Fruit fly (Drosophila melanogaster): Measurements from ENCODE around the gene Fadd.

Fadd gene

DNA sequence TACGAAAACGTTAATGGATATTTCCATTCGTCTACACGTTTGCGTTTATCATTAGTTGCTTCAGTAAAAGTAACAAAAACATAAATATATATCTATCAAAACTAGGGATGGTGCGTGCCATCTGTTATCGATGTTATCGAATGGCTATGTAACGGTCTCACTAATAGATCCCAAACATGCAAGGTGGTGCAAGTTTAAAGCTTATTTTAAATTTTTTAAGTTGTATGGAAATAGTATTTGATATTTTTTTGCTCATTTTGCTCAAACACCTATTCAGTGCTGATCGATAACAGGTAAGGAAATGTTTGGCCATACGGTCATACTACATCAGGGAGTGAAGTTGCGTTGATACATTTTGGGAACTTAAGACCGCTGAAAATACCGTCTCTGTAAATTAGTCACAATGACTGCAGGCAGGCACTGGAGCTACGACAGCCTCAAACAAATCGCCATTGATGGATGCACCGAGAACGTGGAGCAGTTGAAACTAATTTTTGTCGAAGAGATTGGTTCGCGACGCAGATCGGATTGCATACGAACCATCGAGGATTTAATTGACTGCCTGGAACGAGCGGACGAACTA, at the start of gene Fadd, which contains the start of the genes CG45099, CG6015 and pit:
Fadd (plus strand) TSS at position 296 of the 583 bp plus-strand sequence.
CG45099 (minus strand) TSS at position 127 of the 583 bp plus-strand sequence.
CG6015 (minus strand) TSS at position 127 of the 583 bp plus-strand sequence.
pit (plus strand) TSS at position 139 of the 583 bp plus-strand sequence.
- no peak for TF ChIP-seq noc (tag; optimal IDR thresholded peaks at IDR 0.05)

DNA sequence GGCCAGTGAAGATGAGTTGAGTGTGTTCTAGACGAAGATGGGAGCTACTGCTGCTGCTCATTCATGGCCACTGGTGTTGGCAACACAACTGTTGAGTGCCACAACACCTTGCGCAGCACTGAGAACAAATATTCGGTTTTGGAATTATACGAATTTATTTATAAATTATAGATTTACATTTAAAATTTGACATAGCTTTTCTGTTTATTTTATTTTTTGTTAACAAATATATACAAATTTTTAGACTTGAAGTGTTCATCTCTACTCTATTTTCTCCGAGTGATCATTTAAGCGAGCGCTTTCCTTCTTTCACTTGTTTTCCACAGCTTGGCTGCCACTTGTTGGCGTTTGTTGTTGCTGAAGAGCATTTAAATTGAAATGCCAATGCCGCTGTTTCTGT, 46.7 kb upstream of the Fadd start:
- TF ChIP-seq noc (tag; optimal IDR thresholded peaks at IDR 0.05): no peak

DNA sequence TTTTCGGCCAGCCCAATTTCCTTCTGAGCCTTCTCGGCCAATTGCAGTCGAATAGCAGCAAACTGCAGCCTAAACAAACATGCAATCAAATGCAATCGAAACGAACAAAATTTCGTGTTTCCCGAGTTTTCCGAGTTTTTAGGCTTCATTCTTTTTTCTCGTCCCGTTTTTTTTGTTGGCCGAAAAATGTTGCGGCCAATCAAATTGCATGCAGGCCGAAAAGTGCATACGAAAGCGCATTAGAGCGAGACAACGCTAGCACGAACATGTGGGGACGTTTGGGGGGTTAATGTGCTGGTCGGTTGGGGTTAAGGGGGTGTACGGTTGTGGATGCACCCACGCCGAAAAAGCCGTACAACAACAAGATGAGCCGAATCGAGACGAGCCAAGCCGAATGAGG, 44.5 kb upstream of the Fadd start:
- no peak for TF ChIP-seq noc (tag; optimal IDR thresholded peaks at IDR 0.05)

DNA sequence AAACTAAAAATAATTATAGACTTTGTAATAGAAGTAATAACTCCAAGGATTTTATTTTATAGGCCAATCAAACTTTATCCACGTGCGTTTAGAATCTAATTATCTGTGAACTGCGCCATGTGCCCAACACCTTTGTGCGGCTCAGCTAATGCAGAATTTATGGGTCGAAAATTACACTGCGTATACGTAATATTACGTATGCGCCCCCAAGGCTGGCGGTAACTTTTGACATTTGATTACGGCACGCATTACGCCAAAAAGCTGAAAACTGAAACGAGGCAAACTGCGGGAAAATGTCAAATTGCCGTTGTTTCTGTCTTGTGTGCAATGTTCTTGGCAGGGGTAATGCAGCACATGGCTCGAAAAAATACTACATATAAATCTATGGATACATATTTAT, 42.7 kb upstream of the Fadd start:
- no peak for TF ChIP-seq noc (tag; optimal IDR thresholded peaks at IDR 0.05)

DNA sequence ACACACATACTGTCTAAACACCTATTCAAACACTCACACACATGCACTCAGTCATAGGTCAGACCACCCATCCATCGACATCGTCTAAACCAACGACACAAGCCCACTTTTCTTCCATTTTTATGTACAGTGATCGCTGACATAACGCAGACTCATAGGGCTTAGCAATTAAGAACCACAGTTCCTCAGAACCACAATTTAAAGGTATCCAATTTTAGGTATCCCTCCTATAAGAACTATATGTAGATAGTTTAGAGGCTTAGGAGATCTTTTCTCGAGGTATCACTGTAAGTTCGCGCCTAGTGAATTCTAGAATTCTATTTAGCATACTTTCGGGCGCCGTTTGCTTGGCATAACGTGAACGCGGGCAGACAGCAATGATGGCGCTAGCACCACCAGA, 41.3 kb upstream of the Fadd start:
- no peak for TF ChIP-seq noc (tag; optimal IDR thresholded peaks at IDR 0.05)

DNA sequence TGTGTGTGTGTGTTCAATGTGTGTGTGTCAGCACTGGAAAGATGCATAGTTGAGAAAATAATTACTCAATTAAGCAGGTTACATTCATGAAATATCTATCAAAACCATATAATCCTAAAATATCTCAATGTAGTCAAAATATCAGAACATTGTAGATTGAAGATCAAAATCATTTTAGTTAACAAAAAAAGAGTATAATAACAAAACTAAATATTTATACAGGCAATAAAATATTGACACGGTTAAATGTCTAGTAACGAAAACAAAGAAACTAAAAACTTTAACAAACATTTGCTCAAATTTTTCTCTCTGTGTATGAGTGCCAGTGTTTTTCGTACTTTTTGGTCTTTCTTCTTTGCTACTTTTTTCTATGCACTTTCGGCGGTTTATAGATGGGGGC, 35.4 kb upstream of the Fadd start:
- TF ChIP-seq noc (tag; optimal IDR thresholded peaks at IDR 0.05): no peak

DNA sequence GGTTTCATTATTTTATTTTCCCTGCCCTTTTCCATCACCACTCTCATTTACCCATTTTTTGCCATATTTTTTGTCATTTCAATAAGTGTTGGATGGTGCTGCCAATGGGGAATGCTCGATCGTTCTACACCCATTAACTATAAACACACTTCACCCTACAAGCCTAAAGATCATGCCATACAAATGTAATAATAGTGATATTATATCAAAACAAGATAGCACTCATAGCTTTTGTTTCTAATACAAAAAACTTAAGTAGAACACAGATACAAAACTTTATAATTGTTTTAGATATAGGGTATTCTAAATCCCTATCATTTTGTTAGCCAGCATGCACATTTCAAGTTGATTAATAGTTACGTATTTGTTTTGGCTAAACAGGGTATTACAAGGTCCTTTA, 34.6 kb upstream of the Fadd start:
- no peak for TF ChIP-seq noc (tag; optimal IDR thresholded peaks at IDR 0.05)

DNA sequence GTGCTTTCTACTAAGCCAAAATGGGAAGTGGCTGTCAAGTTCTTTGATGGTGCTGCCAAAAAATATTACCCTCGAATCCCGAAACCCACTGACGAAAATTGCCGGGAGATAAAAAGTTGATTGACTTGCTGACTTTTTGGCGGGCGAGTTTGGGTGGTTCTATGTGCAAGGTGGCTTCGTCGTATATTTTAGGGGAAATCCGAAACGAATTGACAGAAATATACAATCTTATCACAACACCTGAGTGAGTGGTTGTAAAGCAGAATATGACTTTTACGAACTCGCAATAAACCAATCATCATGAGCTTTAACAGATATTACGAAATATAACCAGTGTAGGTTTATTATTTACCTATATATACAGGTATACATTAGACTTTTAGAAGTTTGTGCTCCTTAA, 30.7 kb upstream of the Fadd start:
- no peak for TF ChIP-seq noc (tag; optimal IDR thresholded peaks at IDR 0.05)

DNA sequence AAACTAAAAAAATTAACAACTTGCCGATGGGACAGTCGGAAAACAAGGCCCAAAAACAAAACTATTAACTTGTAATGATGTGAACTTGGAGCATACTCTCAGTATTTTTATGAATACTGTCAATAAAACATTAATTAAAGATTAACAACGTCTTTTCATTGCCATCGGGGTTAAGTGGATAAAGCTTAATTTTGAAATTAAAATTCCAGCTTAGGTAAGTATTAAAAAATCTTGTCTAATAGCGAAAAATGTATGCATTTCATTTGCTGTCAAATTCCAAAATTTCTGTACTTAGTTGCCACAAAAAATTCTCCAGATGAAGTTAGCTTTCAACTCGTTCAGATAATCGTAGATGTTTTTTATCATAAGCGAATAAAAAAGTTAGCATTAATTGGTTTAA, 19.9 kb upstream of the Fadd start, which contains the start of gene Theg:
Theg (plus strand) TSS at position 301 of the 400 bp plus-strand sequence.
- TF ChIP-seq noc (tag; optimal IDR thresholded peaks at IDR 0.05): no peak

DNA sequence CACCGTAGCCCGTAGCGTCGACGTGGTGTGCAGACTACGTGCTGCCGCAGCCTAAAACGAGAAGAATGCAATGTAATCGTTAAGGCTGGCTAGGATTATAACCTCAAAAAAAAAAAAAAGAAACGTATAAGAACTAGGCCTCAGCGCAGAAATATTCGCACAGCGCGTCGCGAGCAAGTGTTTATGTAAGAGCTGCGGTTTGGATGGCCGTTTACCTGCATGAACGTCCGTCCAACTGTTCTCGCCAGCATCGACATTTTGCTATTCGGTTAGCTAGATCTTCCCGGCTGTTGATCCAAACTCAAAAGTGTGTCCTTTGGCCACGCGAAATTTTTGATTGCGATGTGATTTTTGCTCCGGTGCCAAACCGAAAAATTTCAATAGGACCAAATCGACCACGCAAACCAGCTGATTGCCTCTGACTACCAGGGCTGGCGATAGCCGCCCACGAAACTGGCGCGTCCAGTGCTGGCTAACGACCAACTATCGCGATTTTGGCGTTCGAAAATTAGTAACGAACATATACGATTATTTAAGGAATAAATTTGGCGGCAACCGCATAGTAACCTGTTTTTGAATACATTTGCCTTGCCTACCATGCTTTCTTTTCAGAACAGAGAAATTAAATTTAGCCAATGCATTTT, 15.4 kb upstream of the Fadd start, which contains the start of gene Idh3b:
Idh3b (minus strand) TSS at position 606 of the 644 bp plus-strand sequence.
- peak; percentile 11 for TF ChIP-seq noc (tag; optimal IDR thresholded peaks at IDR 0.05)

DNA sequence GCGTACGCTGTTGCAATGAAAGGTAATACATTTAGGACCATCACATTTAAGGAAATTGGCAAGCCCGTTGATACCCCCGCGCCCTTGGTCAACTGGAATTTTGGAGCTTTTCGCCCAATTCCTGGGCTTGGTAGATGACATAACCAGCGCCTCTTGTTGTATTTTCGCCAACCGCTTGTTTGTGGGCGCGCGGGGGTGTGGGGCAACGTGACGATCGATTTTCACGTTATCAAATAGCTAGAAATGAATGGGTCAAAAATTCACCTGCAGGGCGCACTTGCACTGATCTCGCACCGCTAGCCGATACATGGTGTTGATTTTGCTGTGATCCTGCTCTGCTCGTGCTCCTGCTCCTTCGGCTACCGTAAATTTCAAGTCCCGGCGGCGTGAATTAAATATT, 11.6 kb upstream of the Fadd start:
- no peak for TF ChIP-seq noc (tag; optimal IDR thresholded peaks at IDR 0.05)

DNA sequence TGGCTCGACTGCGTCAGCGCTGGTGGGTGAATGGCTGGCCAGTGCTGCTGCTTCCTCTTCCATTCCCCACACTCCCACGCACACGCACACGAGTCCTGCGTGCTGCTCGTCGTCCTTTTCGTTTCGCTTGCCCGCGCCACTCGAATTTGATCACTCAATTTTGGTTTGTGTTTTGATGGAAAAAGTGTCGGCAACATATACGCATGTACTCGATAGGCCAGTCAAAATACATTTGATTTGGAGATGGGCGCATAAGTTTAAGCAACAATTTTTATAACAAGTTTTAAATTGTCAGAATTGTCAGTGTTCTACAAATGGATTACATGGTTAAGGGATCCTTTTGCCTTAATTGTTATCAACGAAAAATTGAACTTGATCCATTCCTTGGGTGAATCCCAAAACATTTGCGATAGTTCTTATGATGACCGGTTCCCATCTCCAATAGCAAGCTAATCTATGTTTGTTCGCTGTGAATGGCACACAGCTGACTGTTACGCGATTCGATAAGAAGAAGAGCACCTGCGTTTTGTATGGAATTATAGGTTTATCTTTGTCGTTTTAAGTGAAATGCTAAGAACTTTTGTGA, 11.1 kb upstream of the Fadd start, which contains the start of the genes Mitofilin and mRpL35:
Mitofilin (minus strand) TSS at position 295 of the 586 bp plus-strand sequence.
mRpL35 (plus strand) TSS at position 487 of the 586 bp plus-strand sequence.
- TF ChIP-seq noc (tag; optimal IDR thresholded peaks at IDR 0.05): no peak

DNA sequence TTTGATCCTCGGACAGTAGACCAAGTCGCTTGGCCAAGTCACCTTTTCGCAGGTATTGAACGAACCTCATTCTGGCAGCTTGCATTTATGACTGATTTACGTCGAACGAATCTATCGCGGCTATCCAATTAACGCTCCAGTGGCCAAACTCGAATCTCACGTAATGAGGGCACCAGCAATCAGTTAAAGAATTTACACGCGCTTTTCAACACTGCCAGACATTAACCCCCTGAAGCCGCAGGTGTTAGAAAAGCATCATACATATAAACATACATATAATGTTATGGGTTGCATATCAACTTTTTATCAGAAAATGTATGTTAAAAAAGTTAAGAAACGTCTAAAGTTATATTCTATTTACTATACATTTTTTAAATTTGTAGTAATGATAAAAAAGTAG, 8.9 kb upstream of the Fadd start, which contains the start of gene CG6028:
CG6028 (minus strand) TSS at position 187 of the 400 bp plus-strand sequence.
- TF ChIP-seq noc (tag; optimal IDR thresholded peaks at IDR 0.05): no peak

DNA sequence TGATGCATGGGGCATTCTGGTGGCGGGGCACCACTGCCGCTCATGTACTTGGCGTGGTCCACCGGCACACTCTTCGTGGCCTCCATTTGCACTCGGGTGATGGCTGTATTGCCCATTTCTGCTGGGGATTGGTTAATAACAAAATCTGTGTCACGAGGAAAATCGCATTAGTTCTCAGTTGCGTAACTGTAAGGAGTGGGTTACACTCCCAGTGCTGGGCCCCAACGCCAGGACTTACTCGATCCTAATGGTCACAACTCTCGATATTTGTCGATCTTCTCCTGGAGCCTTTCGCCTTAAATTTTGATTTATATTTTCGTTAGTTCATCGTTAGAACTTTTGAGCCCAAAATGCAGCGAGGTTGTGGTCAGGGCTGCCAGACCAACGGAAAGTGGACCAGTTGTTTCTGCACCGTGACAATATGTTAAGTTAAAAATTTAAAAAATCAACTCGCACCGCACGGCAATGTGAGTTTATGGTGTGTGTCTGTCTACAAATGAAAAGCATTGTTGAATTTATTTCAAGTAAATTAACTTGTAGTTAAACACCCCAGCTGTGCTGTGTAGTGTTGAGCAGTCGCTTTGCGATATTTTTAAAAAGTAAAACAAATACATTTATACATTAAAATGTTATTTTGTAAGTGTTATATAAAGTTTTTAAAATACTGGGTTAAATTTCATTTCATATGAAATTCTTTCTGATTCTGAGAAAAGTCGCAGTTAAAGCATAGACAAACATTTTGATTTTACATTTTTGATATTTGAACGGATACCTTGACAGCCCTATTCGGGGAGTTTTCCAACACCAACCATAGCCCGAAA, 7.1 kb upstream of the Fadd start, which contains the start of the genes Cchl and ND-42:
Cchl (minus strand) TSS at position 559 of the 821 bp plus-strand sequence.
ND-42 (plus strand) TSS at position 788 of the 821 bp plus-strand sequence.
- peak; percentile 87 for TF ChIP-seq noc (tag; optimal IDR thresholded peaks at IDR 0.05)

DNA sequence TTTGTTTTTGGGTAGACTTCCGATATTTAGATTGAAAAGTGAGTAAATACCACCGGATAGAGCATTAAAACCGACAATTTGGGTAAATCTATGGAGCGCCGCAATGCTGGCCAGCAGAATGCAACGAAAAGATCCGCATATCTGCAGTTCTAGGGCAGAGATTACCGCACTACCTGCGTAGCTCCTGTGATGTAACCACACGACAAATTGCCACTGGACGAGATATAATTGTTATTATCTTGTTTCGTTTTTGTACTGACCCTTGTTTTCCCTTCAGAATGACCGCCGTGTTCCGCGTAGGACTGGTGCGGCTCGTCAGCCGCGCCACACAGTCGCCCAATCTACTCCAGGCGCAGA, 6.5 kb upstream of the Fadd start:
- no peak for TF ChIP-seq noc (tag; optimal IDR thresholded peaks at IDR 0.05)

DNA sequence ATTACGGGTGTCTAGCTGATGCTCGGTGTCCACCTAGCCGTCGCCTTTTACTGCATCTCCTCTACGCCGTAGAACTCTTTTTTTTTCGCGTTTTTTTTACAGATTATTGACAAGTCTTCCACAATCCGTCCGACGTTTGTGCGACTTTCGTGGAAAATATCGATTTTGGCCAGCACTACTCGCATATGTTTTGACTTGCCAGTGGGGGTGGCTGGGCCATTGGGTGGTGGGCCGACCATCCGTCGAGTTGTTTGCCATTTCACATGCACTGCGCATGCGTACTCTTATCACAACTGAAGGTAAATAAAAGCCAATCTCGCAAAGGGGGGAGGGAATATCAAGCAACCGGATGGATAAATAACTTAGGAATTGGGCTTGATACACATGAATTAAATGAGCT, 2.5 kb upstream of the Fadd start, which contains the start of gene CG13409:
CG13409 (minus strand) TSS at position 163 of the 400 bp plus-strand sequence.
- TF ChIP-seq noc (tag; optimal IDR thresholded peaks at IDR 0.05): no peak

Data from whole organism, larva.